Worm (Caenorhabditis elegans) whole organism, L1 larva: Measurements from ENCODE around the gene nspd-2.
"Not testable (repeated sequence)": the region's sequence is repeated elsewhere in the genome, so short reads cannot be mapped to it uniquely, and the experiment has no call there.

Experiments used
- F16B12.6 ChIP-seq: fragments of 150-350 bp; optimal IDR thresholded peaks from 2 replicates; lab custom pipeline; 2014; ENCODE audit warnings: missing biosample characterization, missing genetic modification characterization
- ama-1 ChIP-seq: fragments of 150-350 bp; optimal IDR thresholded peaks from 2 replicates; lab custom pipeline; 2014
- ceh-8 ChIP-seq: fragments of 200-800 bp; sonication (Bioruptor generic); optimal IDR thresholded peaks from 2 replicates; lab custom pipeline; 2018; ENCODE audit warnings: mild to moderate bottlenecking, missing genetic modification characterization, moderate library complexity, missing compliant biosample characterization
- ceh-82 ChIP-seq, 3 experiments: fragments of 150-350 bp in 1 of 3; sonication (generic microtip) in 2 of 3; optimal IDR thresholded peaks; 2 replicates each; lab custom pipeline; 2014 to 2017; ENCODE audit warnings: missing biosample characterization in 3 of 3, missing genetic modification characterization in 3 of 3
- ces-1 ChIP-seq: fragments of 150-350 bp; optimal IDR thresholded peaks from 2 replicates; lab custom pipeline; 2014; ENCODE audit warnings: missing biosample characterization, missing genetic modification reagents, missing genetic modification characterization
- dpl-1 ChIP-seq, 3 experiments: fragments of 150-350 bp in 2 of 3; sonication (generic microtip) in 1 of 3; optimal IDR thresholded peaks; 2 replicates each; lab custom pipeline; 2014 to 2017; ENCODE audit warnings: missing biosample characterization in 3 of 3, missing genetic modification characterization in 3 of 3, missing genetic modification reagents in 3 of 3
- efl-1 ChIP-seq, 4 experiments: fragments of 150-350 bp; optimal IDR thresholded peaks in 3 of 4; peaks in 1 of 4; 1 replicate in 1 of 4; 2 replicates in 3 of 4; lab custom pipeline; 2014; ENCODE audit warnings: missing biosample characterization in 2 of 4, missing genetic modification characterization in 2 of 4, missing genetic modification reagents in 2 of 4
- egl-27 ChIP-seq, 2 experiments: fragments of 150-350 bp in 1 of 2; sonication (generic microtip); optimal IDR thresholded peaks; 3 replicates each; lab custom pipeline; 2017 to 2018; ENCODE audit warnings: missing biosample characterization in 2 of 2, missing genetic modification characterization in 2 of 2, missing genetic modification reagents in 2 of 2
- elt-3 ChIP-seq, 6 experiments: fragments of 150-350 bp in 1 of 6; sonication (generic microtip); optimal IDR thresholded peaks; 2 replicates each; lab custom pipeline; 2017 to 2018; ENCODE audit warnings: missing biosample characterization in 6 of 6, missing genetic modification characterization in 6 of 6, inconsistent platforms in 1 of 6
- ets-5 ChIP-seq: fragments of 200-800 bp; sonication (Bioruptor generic); IDR thresholded peaks from 2 replicates; pipeline ENCODE4 v1.3.6; 2022; ENCODE audit warnings: missing genetic modification characterization, missing compliant biosample characterization
- fkh-4 ChIP-seq: sonication (generic microtip); optimal IDR thresholded peaks from 2 replicates; lab custom pipeline; 2016; ENCODE audit warnings: missing compliant biosample characterization, missing genetic modification characterization, borderline replicate concordance
- hpl-2 ChIP-seq: fragments of 150-350 bp; optimal IDR thresholded peaks from 2 replicates; lab custom pipeline; 2014; ENCODE audit warnings: missing biosample characterization, missing genetic modification reagents, missing genetic modification characterization
- lin-35 ChIP-seq, 2 experiments: fragments of 150-350 bp; optimal IDR thresholded peaks; 2 replicates each; lab custom pipeline; 2014; ENCODE audit warnings: missing biosample characterization in 2 of 2, missing genetic modification characterization in 2 of 2, missing genetic modification reagents in 2 of 2
- lin-39 ChIP-seq: fragments of 150-350 bp; optimal IDR thresholded peaks from 2 replicates; lab custom pipeline; 2014; ENCODE audit warnings: missing biosample characterization, missing genetic modification reagents, missing genetic modification characterization
- lir-3 ChIP-seq: sonication (generic microtip); optimal IDR thresholded peaks from 2 replicates; lab custom pipeline; 2016; ENCODE audit warnings: mild to moderate bottlenecking, missing genetic modification characterization, moderate library complexity, missing compliant biosample characterization; ENCODE audit not compliant: poor library complexity
- lsy-2 ChIP-seq, 2 experiments: fragments of 150-350 bp; optimal IDR thresholded peaks; 2 replicates each; lab custom pipeline; 2014; ENCODE audit warnings: missing biosample characterization in 2 of 2, missing genetic modification characterization in 2 of 2
- mdl-1 ChIP-seq, 2 experiments: fragments of 150-350 bp; optimal IDR thresholded peaks; 2 replicates each; lab custom pipeline; 2014 to 2017; ENCODE audit warnings: missing biosample characterization in 2 of 2, missing genetic modification characterization in 2 of 2, inconsistent platforms in 1 of 2
- nhr-11 ChIP-seq: fragments of 150-350 bp; optimal IDR thresholded peaks from 2 replicates; lab custom pipeline; 2014; ENCODE audit warnings: missing biosample characterization, missing genetic modification characterization
- nhr-19 ChIP-seq: fragments of 200-800 bp; sonication (Bioruptor generic); conservative IDR thresholded peaks from 2 replicates; pipeline ENCODE4 v1.3.6; 2022; ENCODE audit warnings: missing genetic modification characterization, missing compliant biosample characterization
- nhr-20 ChIP-seq: sonication (generic microtip); optimal IDR thresholded peaks from 2 replicates; lab custom pipeline; 2016; ENCODE audit warnings: mild to moderate bottlenecking, missing genetic modification characterization, missing compliant biosample characterization
- nhr-28 ChIP-seq: fragments of 150-350 bp; optimal IDR thresholded peaks from 2 replicates; lab custom pipeline; 2014; ENCODE audit warnings: missing biosample characterization, missing genetic modification characterization
- nhr-47 ChIP-seq: sonication (generic microtip); optimal IDR thresholded peaks from 2 replicates; lab custom pipeline; 2016; ENCODE audit warnings: mild to moderate bottlenecking, missing genetic modification characterization, moderate library complexity, missing compliant biosample characterization
- nhr-77 ChIP-seq: fragments of 150-350 bp; optimal IDR thresholded peaks from 2 replicates; lab custom pipeline; 2014; ENCODE audit warnings: missing biosample characterization, missing genetic modification characterization
- pqm-1 ChIP-seq: sonication (generic microtip); optimal IDR thresholded peaks from 3 replicates; lab custom pipeline; 2017; ENCODE audit warnings: missing biosample characterization, missing genetic modification characterization
- rnt-1 ChIP-seq: sonication (generic microtip); optimal IDR thresholded peaks from 2 replicates; lab custom pipeline; 2016; ENCODE audit warnings: mild to moderate bottlenecking, missing genetic modification characterization, moderate library complexity, missing compliant biosample characterization
- snpc-4 ChIP-seq: fragments of 150-350 bp; optimal IDR thresholded peaks from 2 replicates; lab custom pipeline; 2014; ENCODE audit warnings: missing biosample characterization, missing genetic modification characterization
- sup-37 ChIP-seq: fragments of 200-800 bp; sonication (Bioruptor generic); optimal IDR thresholded peaks from 2 replicates; lab custom pipeline; 2018; ENCODE audit warnings: mild to moderate bottlenecking, missing genetic modification characterization, missing compliant biosample characterization
- swsn-7 ChIP-seq: sonication (generic microtip); optimal IDR thresholded peaks from 2 replicates; lab custom pipeline; 2016; ENCODE audit warnings: missing genetic modification characterization, missing compliant biosample characterization
- tbx-2 ChIP-seq: sonication (generic microtip); optimal IDR thresholded peaks from 2 replicates; lab custom pipeline; 2016; ENCODE audit warnings: missing genetic modification characterization, missing compliant biosample characterization
- tlp-1 ChIP-seq: fragments of 150-350 bp; optimal IDR thresholded peaks from 2 replicates; lab custom pipeline; 2014; ENCODE audit warnings: missing biosample characterization, missing genetic modification characterization
- vab-15 ChIP-seq: sonication (generic microtip); optimal IDR thresholded peaks from 2 replicates; lab custom pipeline; 2017; ENCODE audit warnings: missing genotype, mild to moderate bottlenecking, missing genetic modification characterization, missing compliant biosample characterization
- zag-1 ChIP-seq: fragments of 150-350 bp; optimal IDR thresholded peaks from 2 replicates; lab custom pipeline; 2014; ENCODE audit warnings: missing biosample characterization, missing genetic modification characterization
- zip-4 ChIP-seq: fragments of 200-800 bp; sonication (Bioruptor generic); optimal IDR thresholded peaks from 2 replicates; lab custom pipeline; 2018; ENCODE audit warnings: mild to moderate bottlenecking, missing genetic modification characterization, moderate library complexity, missing compliant biosample characterization
- ztf-11 ChIP-seq, 2 experiments: sonication (generic microtip); optimal IDR thresholded peaks; 2 replicates each; lab custom pipeline; 2016 to 2017; ENCODE audit warnings: missing genetic modification characterization in 2 of 2, missing biosample characterization in 1 of 2, missing compliant biosample characterization in 1 of 2

The nspd-2 gene

ce11 chrIV:9837349-9837748 is 6.5 kb upstream of the nspd-2 start, which contains the start of gene msp-10:
Gene msp-10, plus strand, starts transcription at chrIV:9837649.
- not testable (repeated sequence) for TF ChIP-seq nhr-19 (GFP tag; lab: Robert Waterston, UW); F16B12.6 (tag; lab: Kevin White, UChicago); lin-39 (tag; lab: Kevin White, UChicago)

ce11 chrIV:9840984-9841590 is 2.8 kb upstream of the nspd-2 start, which contains the start of the genes kin-24 and msp-56:
Gene kin-24, minus strand, starts transcription at chrIV:9841084.
Gene msp-56, plus strand, starts transcription at chrIV:9841540.
- TF ChIP-seq swsn-7 (tag; lab: Kevin White, UChicago): no peak
- TF ChIP-seq lir-3 (tag; lab: Kevin White, UChicago): no peak
- TF ChIP-seq rnt-1 (tag; lab: Kevin White, UChicago): no peak
- no peak for TF ChIP-seq ets-5 (GFP tag; lab: Robert Waterston, UW)
- no peak for TF ChIP-seq pqm-1 (tag; lab: Kevin White, UChicago)
- TF ChIP-seq tbx-2 (tag; lab: Kevin White, UChicago): no peak
- TF ChIP-seq elt-3 (tag; optimal IDR thresholded peaks at IDR 0.05; lab: Kevin White, UChicago): no peak
- TF ChIP-seq lin-35 (GFP tag; optimal IDR thresholded peaks at IDR 0.05; lab: Kevin White, UChicago): no peak
- TF ChIP-seq ceh-82 (tag; optimal IDR thresholded peaks at IDR 0.05; lab: Kevin White, UChicago): no peak
- TF ChIP-seq ztf-11 (tag; optimal IDR thresholded peaks at IDR 0.05; lab: Kevin White, UChicago): no peak
- TF ChIP-seq sup-37 (GFP tag; lab: Kevin White, UChicago): no peak
- TF ChIP-seq lsy-2 (tag; optimal IDR thresholded peaks at IDR 0.05; lab: Kevin White, UChicago): no peak
- no peak for TF ChIP-seq nhr-20
- no peak for TF ChIP-seq snpc-4
- TF ChIP-seq nhr-28: no peak
- no peak for TF ChIP-seq nhr-11 (tag; lab: Kevin White, UChicago)

- TF ChIP-seq nhr-77 (no peak), ets-5 (GFP tag; lab: Robert Waterston, UW) (no peak), zag-1 (tag; lab: Kevin White, UChicago) (no peak), tlp-1 (no peak), ces-1 (no peak), dpl-1 (GFP tag; optimal IDR thresholded peaks at IDR 0.05; lab: Kevin White, UChicago) (no peak), snpc-4 (no peak), nhr-20 (no peak), egl-27 (tag; optimal IDR thresholded peaks at IDR 0.05; lab: Kevin White, UChicago) (no peak), nhr-19 (GFP tag; lab: Robert Waterston, UW) (no peak), fkh-4 (tag; lab: Kevin White, UChicago) (no peak), pqm-1 (tag; lab: Kevin White, UChicago) (no peak), ama-1 (lab: Kevin White, UChicago) (no peak), nhr-47 (tag; lab: Kevin White, UChicago) (no peak), vab-15 (no peak), hpl-2 (no peak), mdl-1 (tag; optimal IDR thresholded peaks at IDR 0.05; lab: Kevin White, UChicago) (no peak)
These were observed 1.8 kb upstream of the nspd-2 start, which contains the start of gene K07F5.17 for ce11 chrIV:9842071-9842470. Gene K07F5.17, plus strand, starts transcription at chrIV:9842371.

- TF ChIP-seq ceh-8 (GFP tag; lab: Kevin White, UChicago) (no peak), efl-1 (optimal IDR thresholded peaks at IDR 0.05; lab: Kevin White, UChicago) (no peak), efl-1 (GFP tag; optimal IDR thresholded peaks at IDR 0.05 in 1 of 2; lab: Kevin White, UChicago) (peak in 1 of 2 experiments; percentile 64), zip-4 (GFP tag; lab: Kevin White, UChicago) (no peak)
These were observed 2.7 kb downstream of the nspd-2 start, which contains the start of gene K07F5.6 for ce11 chrIV:9846574-9846973. Gene K07F5.6, minus strand, starts transcription at chrIV:9846674.
